Worm (Caenorhabditis elegans): ENCODE measurements around the gene wee-1.1.

The wee-1.1 gene

DNA sequence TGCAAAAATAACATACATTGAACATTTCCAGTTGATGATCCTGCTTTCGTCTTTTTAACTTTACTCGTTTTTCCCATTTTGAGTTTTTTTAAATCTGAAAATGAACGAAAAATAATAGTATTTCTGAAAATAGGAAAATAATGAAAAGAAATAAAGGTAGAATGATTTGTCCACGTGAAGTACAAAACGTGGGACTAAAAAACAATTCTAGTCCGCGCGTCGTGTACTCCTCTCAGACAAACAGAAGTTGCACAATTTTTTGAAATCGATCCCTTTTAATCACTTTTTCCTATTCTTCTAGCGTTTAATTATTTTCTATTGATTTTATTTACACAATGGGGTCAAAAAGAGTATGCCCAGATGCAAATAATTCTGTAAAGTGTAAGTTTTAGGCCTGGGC lies 7.7 kb upstream of the wee-1.1 start, which contains the start of the genes E02H1.1 and tag-124 (continued):
- TF ChIP-seq ceh-91 (GFP tag; IDR thresholded peaks at IDR 0.05) (no peak), dpff-1 (tag; optimal IDR thresholded peaks at IDR 0.05) (no peak), ceh-27 (GFP tag; optimal IDR thresholded peaks at IDR 0.05) (peak; percentile 69), K11D2.4 (GFP tag; IDR thresholded peaks at IDR 0.05) (peak; percentile 76; the same call in 1 of the 2 replicates), unc-130 (GFP tag; optimal IDR thresholded peaks at IDR 0.05) (peak; percentile 82), nhr-120 (GFP tag; IDR thresholded peaks at IDR 0.05) (no peak), ztf-6 (GFP tag; IDR thresholded peaks at IDR 0.05) (0 out of 2 replicates have a peak, but pooled peaks have one; percentile 34), F33H1.4 (GFP tag; IDR thresholded peaks at IDR 0.05) (peak; percentile 57), ztf-26 (tag; optimal IDR thresholded peaks at IDR 0.05) (no peak), attf-6 (GFP tag; IDR thresholded peaks at IDR 0.05) (0 out of 2 replicates have a peak, but pooled peaks have one; percentile 31), nhr-27 (tag; optimal IDR thresholded peaks at IDR 0.05) (no peak), Y53G8AR.9 (GFP tag; conservative IDR thresholded peaks at IDR 0.05) (no peak), T07F8.4 (tag; optimal IDR thresholded peaks at IDR 0.05) (no peak), F22D6.2 (tag; optimal IDR thresholded peaks at IDR 0.05) (no peak), efl-1 (GFP tag; optimal IDR thresholded peaks at IDR 0.05) (no peak), hmg-1.2 (GFP tag; IDR thresholded peaks at IDR 0.05) (no peak), aptf-3 (GFP tag; IDR thresholded peaks at IDR 0.05) (no peak), ceh-58 (GFP tag; IDR thresholded peaks at IDR 0.05) (no peak)

DNA sequence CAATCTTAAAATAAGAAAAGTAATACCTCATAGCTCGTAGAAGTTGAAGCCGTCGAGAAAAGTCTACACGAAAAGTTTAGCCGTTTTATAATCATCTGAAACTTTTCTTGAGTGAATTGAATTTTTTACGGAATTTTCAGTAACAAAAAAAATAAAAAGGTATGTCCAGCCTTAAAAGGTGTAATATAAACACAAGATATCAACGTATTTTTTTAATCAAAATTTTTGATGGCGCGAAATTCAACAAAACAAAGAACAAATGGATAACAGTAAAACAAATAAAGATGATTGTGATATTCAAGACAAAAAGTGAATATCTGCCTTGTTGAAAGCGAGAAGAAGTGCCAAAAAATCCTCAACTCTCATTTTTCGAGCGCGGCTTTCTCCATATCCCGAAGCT lies 6.3 kb upstream of the wee-1.1 start, which contains the start of gene eral-1:
eral-1 (minus strand) TSS at position 101 of the 400 bp plus-strand sequence.
- TF ChIP-seq F55B11.4 (tag; optimal IDR thresholded peaks at IDR 0.05; ENCODE audit: borderline replicate concordance, insufficient read depth) (no peak), die-1 (tag; optimal IDR thresholded peaks at IDR 0.05) (no peak), hmg-20 (GFP tag; IDR thresholded peaks at IDR 0.05) (no peak), ztf-22 (GFP tag; optimal IDR thresholded peaks at IDR 0.05) (no peak), efl-1 (GFP tag; optimal IDR thresholded peaks at IDR 0.05) (no peak)

DNA sequence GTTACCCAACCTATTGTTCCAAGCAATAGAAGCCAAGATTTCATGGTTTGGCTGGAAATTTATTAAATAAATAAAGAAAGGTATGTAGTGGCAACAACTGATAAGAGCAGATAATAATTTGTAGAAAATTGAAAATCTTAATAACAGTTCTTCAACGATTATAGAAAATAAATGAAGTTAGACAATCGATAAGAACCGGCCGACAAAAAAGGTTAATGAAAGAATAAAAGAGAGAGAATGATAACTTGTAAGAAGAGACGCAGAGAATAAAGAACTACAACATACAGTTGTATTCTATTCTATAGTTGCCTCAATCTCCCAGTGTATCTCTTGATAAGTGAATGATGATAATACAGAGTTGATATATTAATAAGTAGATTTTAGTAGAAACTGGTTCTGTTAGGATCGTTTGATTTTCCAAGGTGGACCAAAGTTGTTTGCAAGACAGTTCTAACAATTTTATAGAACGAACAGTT lies 3.4 kb upstream of the wee-1.1 start, which contains the start of gene ugt-58:
ugt-58 (minus strand) TSS at position 51 of the 476 bp plus-strand sequence.
- TF ChIP-seq nhr-80 (tag; optimal IDR thresholded peaks at IDR 0.05) (peak; percentile 5), lir-1 (GFP tag; conservative IDR thresholded peaks at IDR 0.05) (no peak), nhr-27 (tag; optimal IDR thresholded peaks at IDR 0.05) (no peak), Y79H2A.3 (GFP tag; conservative IDR thresholded peaks at IDR 0.05) (no peak)

DNA sequence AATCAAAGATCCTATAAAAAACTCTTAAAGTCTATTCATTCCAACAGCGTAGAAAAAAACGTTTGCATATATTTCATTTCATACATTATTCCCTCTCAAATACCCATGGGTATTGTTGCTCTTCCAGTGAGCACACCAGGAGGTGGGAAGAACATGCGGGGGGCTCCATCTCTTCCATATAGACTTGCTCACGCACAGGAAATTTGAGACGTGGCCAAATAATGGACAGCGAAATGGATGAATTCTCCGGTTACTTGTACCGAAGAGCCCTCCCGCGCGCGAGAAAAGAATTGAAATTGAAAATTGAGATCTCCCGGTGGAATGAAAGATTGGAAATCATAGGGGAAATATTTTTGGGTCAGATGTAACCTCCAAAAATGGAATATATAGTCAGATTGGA lies 5.7 kb downstream of the wee-1.1 start:
- TF ChIP-seq mel-28 (tag; optimal IDR thresholded peaks at IDR 0.05; ENCODE audit: borderline replicate concordance) (no peak), nfyb-1 (GFP tag; IDR thresholded peaks at IDR 0.05) (0 out of 2 replicates have a peak, but pooled peaks have one; percentile 33), dox-1 (GFP tag; IDR thresholded peaks at IDR 0.05) (no peak), snpc-3.4 (tag; optimal IDR thresholded peaks at IDR 0.05) (no peak), sdz-38 (tag; optimal IDR thresholded peaks at IDR 0.05) (no peak), F10E7.11 (tag; optimal IDR thresholded peaks at IDR 0.05) (no peak), dpl-1 (GFP tag; optimal IDR thresholded peaks at IDR 0.05) (no peak)

- TF ChIP-seq ets-4 (GFP tag; optimal IDR thresholded peaks at IDR 0.05) (no peak), atf-7 (tag; optimal IDR thresholded peaks at IDR 0.05) (no peak), egl-18 (GFP tag; IDR thresholded peaks at IDR 0.05) (no peak), nhr-120 (GFP tag; IDR thresholded peaks at IDR 0.05) (no peak), madf-10 (tag; optimal IDR thresholded peaks at IDR 0.05) (no peak), mcd-1 (GFP tag; IDR thresholded peaks at IDR 0.05) (no peak), lin-35 (GFP tag; optimal IDR thresholded peaks at IDR 0.05) (no peak), akir-1 (GFP tag; optimal IDR thresholded peaks at IDR 0.05) (no peak), B0336.3 (GFP tag; IDR thresholded peaks at IDR 0.05) (no peak), zim-3 (tag; optimal IDR thresholded peaks at IDR 0.05) (no peak), Y56A3A.18 (GFP tag; IDR thresholded peaks at IDR 0.05) (no peak), F10E7.11 (tag; optimal IDR thresholded peaks at IDR 0.05) (no peak), snpc-3.4 (tag; optimal IDR thresholded peaks at IDR 0.05) (no peak), ceh-40 (GFP tag; IDR thresholded peaks at IDR 0.05) (no peak), nfya-2 (GFP tag; IDR thresholded peaks at IDR 0.05) (no peak)
Measured at ce11 chrII:9576707-9577106, 6.7 kb downstream of the wee-1.1 start.
